Worm (Caenorhabditis elegans) whole organism, L3 larva: Measurements from ENCODE around the gene ugt-32.

Experiments
- R02D3.7 ChIP-seq: fragments of 150-350 bp; optimal IDR thresholded peaks from 2 replicates; lab custom pipeline; 2014; ENCODE audit warnings: missing biosample characterization, missing genetic modification characterization
- ama-1 ChIP-seq: fragments of 150-350 bp; optimal IDR thresholded peaks from 2 replicates; lab custom pipeline; 2018
- ceh-28 ChIP-seq: fragments of 150-350 bp; optimal IDR thresholded peaks from 2 replicates; lab custom pipeline; 2014; ENCODE audit warnings: missing biosample characterization, missing genetic modification reagents, missing genetic modification characterization
- egl-27 ChIP-seq: sonication (generic microtip); optimal IDR thresholded peaks from 4 replicates; lab custom pipeline; 2017; ENCODE audit warnings: missing biosample characterization, missing genetic modification reagents, missing genetic modification characterization
- egl-5 ChIP-seq: fragments of 150-350 bp; optimal IDR thresholded peaks from 2 replicates; lab custom pipeline; 2017; ENCODE audit warnings: missing biosample characterization, missing genetic modification reagents, missing genetic modification characterization, inconsistent platforms
- elt-1 ChIP-seq: fragments of 150-350 bp; optimal IDR thresholded peaks from 2 replicates; lab custom pipeline; 2014; ENCODE audit warnings: missing biosample characterization, missing genetic modification characterization
- eor-1 ChIP-seq, 2 experiments: fragments of 150-350 bp; optimal IDR thresholded peaks; 2 replicates each; lab custom pipeline; 2014 to 2018; ENCODE audit warnings: missing biosample characterization in 2 of 2, missing genetic modification characterization in 2 of 2
- fos-1 ChIP-seq: fragments of 150-350 bp; optimal IDR thresholded peaks from 2 replicates; lab custom pipeline; 2014; ENCODE audit warnings: missing biosample characterization, missing genetic modification characterization
- hmg-11 ChIP-seq: sonication (generic microtip); optimal IDR thresholded peaks from 2 replicates; lab custom pipeline; 2016; ENCODE audit warnings: missing genetic modification characterization, missing compliant biosample characterization
- jun-1 ChIP-seq: fragments of 150-350 bp; optimal IDR thresholded peaks from 2 replicates; lab custom pipeline; 2014; ENCODE audit warnings: missing biosample characterization, missing genetic modification reagents, missing genetic modification characterization
- lin-15B ChIP-seq: fragments of 150-350 bp; optimal IDR thresholded peaks from 2 replicates; lab custom pipeline; 2014; ENCODE audit warnings: missing biosample characterization, missing genetic modification characterization
- lin-39 ChIP-seq: fragments of 150-350 bp; optimal IDR thresholded peaks from 2 replicates; lab custom pipeline; 2018; ENCODE audit warnings: missing biosample characterization, missing genetic modification reagents, missing genetic modification characterization
- mdl-1 ChIP-seq: fragments of 150-350 bp; optimal IDR thresholded peaks from 2 replicates; lab custom pipeline; 2014; ENCODE audit warnings: missing biosample characterization, missing genetic modification characterization
- mml-1 ChIP-seq: fragments of 150-350 bp; sonication (generic microtip); optimal IDR thresholded peaks from 3 replicates; lab custom pipeline; 2014; ENCODE audit warnings: missing biosample characterization, missing genetic modification characterization
- nfya-1 ChIP-seq: sonication (generic microtip); optimal IDR thresholded peaks from 2 replicates; lab custom pipeline; 2017; ENCODE audit warnings: missing genetic modification characterization, mild to moderate bottlenecking, missing compliant biosample characterization, antibody characterized with exemption, moderate library complexity; ENCODE audit not compliant: insufficient read depth
- nhr-11 ChIP-seq: fragments of 150-350 bp; optimal IDR thresholded peaks from 2 replicates; lab custom pipeline; 2014; ENCODE audit warnings: missing biosample characterization, missing genetic modification characterization
- nhr-23 ChIP-seq: fragments of 150-350 bp; optimal IDR thresholded peaks from 2 replicates; lab custom pipeline; 2014; ENCODE audit warnings: missing biosample characterization, missing genetic modification reagents, missing genetic modification characterization
- nhr-237 ChIP-seq: fragments of 150-350 bp; optimal IDR thresholded peaks from 2 replicates; lab custom pipeline; 2014; ENCODE audit warnings: missing biosample characterization, missing genetic modification characterization
- nhr-25 ChIP-seq: sonication (generic microtip); optimal IDR thresholded peaks from 2 replicates; lab custom pipeline; 2017; ENCODE audit warnings: missing biosample characterization, missing genetic modification characterization
- nhr-28 ChIP-seq: fragments of 150-350 bp; optimal IDR thresholded peaks from 2 replicates; lab custom pipeline; 2014; ENCODE audit warnings: missing biosample characterization, missing genetic modification characterization
- nhr-43 ChIP-seq: sonication (generic microtip); optimal IDR thresholded peaks from 2 replicates; lab custom pipeline; 2016; ENCODE audit warnings: mild to moderate bottlenecking, missing genetic modification characterization, missing compliant biosample characterization; ENCODE audit not compliant: poor library complexity, severe bottlenecking
- nhr-67 ChIP-seq: fragments of 150-350 bp; optimal IDR thresholded peaks from 2 replicates; lab custom pipeline; 2014; ENCODE audit warnings: missing biosample characterization, missing genetic modification characterization
- nhr-76 ChIP-seq: fragments of 150-350 bp; sonication (generic microtip); optimal IDR thresholded peaks from 5 replicates; lab custom pipeline; 2014; ENCODE audit warnings: missing biosample characterization, missing genetic modification characterization
- pqm-1 ChIP-seq: fragments of 150-350 bp; optimal IDR thresholded peaks from 2 replicates; lab custom pipeline; 2017; ENCODE audit warnings: missing biosample characterization, missing genetic modification characterization, inconsistent platforms
- sea-2 ChIP-seq: fragments of 150-350 bp; sonication (generic microtip); optimal IDR thresholded peaks from 4 replicates; lab custom pipeline; 2014; ENCODE audit warnings: missing biosample characterization, missing genetic modification reagents, missing genetic modification characterization
- skn-1 ChIP-seq: fragments of 150-350 bp; optimal IDR thresholded peaks from 2 replicates; lab custom pipeline; 2014; ENCODE audit warnings: missing biosample characterization, missing genetic modification characterization
- tbx-2 ChIP-seq: sonication (generic microtip); optimal IDR thresholded peaks from 2 replicates; lab custom pipeline; 2016; ENCODE audit warnings: mild to moderate bottlenecking, missing genetic modification characterization, missing compliant biosample characterization
- unc-62 ChIP-seq: fragments of 150-350 bp; sonication (generic microtip); optimal IDR thresholded peaks from 4 replicates; lab custom pipeline; 2014; ENCODE audit warnings: missing biosample characterization, missing genetic modification reagents, missing genetic modification characterization
- zag-1 ChIP-seq: fragments of 150-350 bp; optimal IDR thresholded peaks from 2 replicates; lab custom pipeline; 2014; ENCODE audit warnings: missing biosample characterization, missing genetic modification characterization
- ztf-11 ChIP-seq: fragments of 150-350 bp; optimal IDR thresholded peaks from 2 replicates; lab custom pipeline; 2014; ENCODE audit warnings: missing biosample characterization, missing genetic modification characterization

Gene ugt-32

DNA sequence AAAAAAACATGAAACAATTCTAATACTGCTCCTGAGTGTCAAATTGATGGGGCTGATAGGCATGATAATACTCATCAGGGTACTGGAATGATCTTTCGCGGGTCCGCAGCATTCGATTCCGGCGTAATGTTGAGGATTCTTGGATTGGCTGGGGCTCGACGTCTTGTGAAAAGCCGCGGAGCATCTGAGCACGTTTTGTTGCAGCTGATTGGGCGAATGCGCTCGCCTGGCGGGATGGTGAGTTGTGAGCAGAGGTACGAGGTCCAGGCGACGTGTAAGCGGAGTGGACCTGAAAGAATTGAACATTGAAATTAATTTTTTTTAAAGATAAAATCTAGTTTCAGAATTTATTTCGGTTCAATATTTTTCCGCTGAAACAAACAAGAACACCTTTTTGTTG, 29.8 kb downstream of the ugt-32 start:
- no peak for TF ChIP-seq nfya-1

DNA sequence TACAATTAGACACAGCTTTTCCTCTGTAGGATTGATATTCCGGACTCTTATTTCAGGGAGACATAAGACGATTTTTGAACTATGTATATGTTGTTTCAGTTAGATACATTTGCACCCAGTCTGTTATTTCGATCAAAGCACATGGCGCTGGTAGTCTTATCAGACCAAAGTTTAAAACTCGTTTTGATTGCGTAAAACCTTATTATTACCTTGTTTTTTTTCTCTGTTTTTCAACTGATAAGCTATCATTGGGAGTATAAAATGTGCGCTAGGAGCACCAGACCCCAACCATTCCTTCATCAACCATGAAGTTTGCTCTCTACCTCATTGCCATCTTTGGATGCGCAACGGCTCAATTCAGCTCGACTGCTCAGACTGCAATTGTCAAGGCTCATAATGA, 31.5 kb downstream of the ugt-32 start, which contains the start of gene scl-12:
TSS of gene scl-12 (plus strand) at position 301 of the 400 bp plus-strand sequence.
- TF ChIP-seq nhr-43 (tag; lab: Kevin White, UChicago) (no peak), sea-2 (GFP tag; lab: Kevin White, UChicago) (no peak), zag-1 (tag; lab: Kevin White, UChicago) (no peak), pqm-1 (tag; lab: Kevin White, UChicago) (peak; percentile 47), egl-27 (tag; lab: Kevin White, UChicago) (no peak), ztf-11 (tag; lab: Kevin White, UChicago) (no peak), eor-1 (tag; optimal IDR thresholded peaks at IDR 0.05; lab: Kevin White, UChicago) (no peak), nhr-25 (tag; lab: Kevin White, UChicago) (no peak)

DNA sequence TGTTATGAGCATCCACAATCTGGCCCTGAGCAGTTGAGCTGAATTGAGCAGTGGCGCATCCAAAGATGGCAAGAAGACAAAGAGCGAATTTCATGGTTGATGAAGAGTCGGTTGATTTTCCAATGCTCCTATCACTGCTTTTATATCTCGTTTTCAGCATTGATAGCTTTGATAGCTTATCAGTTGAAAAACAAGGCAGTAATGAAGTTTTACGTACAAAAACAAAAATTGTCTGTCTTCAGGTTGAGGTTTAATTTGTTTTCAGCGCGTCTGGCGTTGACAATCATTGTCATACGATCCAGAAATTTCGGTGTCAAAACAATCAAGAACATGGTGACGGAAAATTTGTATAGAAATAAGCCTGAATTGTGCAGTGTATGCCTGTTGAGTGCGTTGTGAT, 32.3 kb downstream of the ugt-32 start, which contains the start of gene scl-13:
TSS of gene scl-13 (minus strand) at position 101 of the 400 bp plus-strand sequence.
- TF ChIP-seq nhr-76 (tag; lab: Kevin White, UChicago) (no peak), R02D3.7 (tag; lab: Kevin White, UChicago) (no peak)

DNA sequence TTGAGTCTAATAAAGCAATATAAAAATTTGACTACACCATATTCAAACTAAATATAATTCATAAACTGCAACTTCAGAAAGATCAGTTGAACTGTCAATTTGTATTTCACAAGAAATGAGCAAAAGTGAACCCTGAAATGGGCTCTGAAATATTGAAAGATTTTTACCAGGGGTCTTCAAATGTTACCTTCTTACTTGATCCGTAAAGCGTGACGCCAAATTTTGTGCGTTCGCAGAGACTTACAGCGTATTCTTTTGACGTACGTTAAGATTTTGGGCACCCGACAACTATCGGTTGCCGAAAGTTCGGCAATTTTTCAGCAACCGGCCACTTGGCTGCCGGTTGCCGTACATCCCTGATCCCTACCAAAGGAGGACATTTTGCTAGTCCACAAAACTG, 33.8 kb downstream of the ugt-32 start:
- TF ChIP-seq ama-1 (lab: Kevin White, UChicago) (no peak), unc-62 (GFP tag; lab: Kevin White, UChicago) (no peak), hmg-11 (tag; lab: Kevin White, UChicago) (no peak), nhr-11 (tag; lab: Kevin White, UChicago) (no peak), egl-27 (tag; lab: Kevin White, UChicago) (no peak), elt-1 (tag; lab: Kevin White, UChicago) (no peak), mml-1 (tag; lab: Kevin White, UChicago) (no peak), fos-1 (no peak), nhr-76 (tag; lab: Kevin White, UChicago) (no peak), skn-1 (no peak), nhr-67 (tag; lab: Kevin White, UChicago) (no peak), ztf-11 (tag; lab: Kevin White, UChicago) (no peak), nhr-237 (tag; lab: Kevin White, UChicago) (no peak), lin-39 (tag; lab: Kevin White, UChicago) (no peak), tbx-2 (no peak)

DNA sequence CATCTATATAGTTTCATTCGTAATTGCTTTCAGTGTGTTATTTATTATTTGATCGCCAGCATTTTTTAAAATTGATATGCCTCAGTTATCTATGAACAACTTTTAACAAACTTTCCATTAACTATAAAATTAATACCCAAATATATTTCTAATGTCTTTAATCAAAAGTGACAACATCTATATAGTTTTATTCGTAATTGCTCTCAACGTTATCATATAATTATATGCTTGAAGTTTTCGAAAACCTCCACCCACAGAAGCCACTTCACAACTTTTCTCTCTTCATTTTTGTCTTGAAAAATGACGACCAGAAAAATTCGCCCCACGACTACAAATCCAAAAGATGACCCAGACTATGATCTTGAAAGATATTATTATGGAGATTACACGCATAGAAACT, 35.5 kb downstream of the ugt-32 start, which contains the start of gene srw-6:
TSS of gene srw-6 (plus strand) at position 301 of the 400 bp plus-strand sequence.
- TF ChIP-seq nhr-23, result no peak

DNA sequence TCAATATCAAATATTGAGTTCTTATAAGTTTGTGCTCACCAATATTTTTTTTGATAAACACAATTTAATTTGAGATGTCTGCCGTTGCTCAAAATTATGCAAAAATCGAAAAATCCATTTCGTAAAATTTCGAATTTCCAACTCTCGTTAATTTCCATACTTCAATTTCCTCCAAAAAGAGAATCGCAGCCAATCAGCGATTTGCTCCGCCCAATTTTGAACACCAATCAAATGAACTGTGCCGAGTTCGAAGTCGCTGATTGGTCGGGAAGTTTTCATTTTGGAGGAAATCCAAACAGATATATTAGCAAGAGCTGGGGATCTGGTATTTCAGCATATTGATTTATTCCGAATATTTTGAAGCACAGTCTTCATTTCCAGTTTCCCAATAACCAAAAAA, 36.0 kb downstream of the ugt-32 start:
- TF ChIP-seq ceh-28 (no peak), nhr-43 (tag; lab: Kevin White, UChicago) (no peak), mdl-1 (tag; lab: Kevin White, UChicago) (no peak), nfya-1 (peak; percentile 52)

DNA sequence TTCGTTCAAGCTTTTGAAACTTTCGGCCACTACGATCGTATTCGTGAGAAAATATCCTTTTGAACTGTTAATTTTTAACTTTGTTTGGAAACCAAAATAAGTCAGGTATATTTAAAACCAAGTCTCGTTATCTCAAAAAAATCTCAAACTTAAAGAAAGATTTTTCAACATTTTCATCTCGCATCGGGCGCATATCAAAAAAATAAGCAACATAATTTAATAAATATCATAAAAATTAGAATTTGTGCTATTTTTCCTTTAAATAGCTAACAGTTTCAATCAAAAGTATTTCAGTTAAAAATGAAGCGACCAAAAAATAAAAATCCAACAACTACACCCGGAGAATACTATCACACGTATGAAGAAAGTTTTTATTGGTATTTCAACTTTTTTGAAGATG, 37.8 kb downstream of the ugt-32 start, which contains the start of gene srw-7:
TSS of gene srw-7 (plus strand) at position 301 of the 400 bp plus-strand sequence.
- no peak for TF ChIP-seq pqm-1 (tag; lab: Kevin White, UChicago)
- no peak for TF ChIP-seq egl-5 (tag; lab: Kevin White, UChicago)
- no peak for TF ChIP-seq nhr-28
- no peak for TF ChIP-seq jun-1 (tag; lab: Kevin White, UChicago)
- no peak for TF ChIP-seq lin-15B (tag; lab: Kevin White, UChicago)
